Fruit fly (Drosophila melanogaster) whole organism, wandering third instar larva: ENCODE measurements around the gene ouib.

ENCODE experiments used
- Abd-B ChIP-seq: fragments of >200 bp; optimal IDR thresholded peaks from 2 replicates; lab custom pipeline; 2017; ENCODE audit warnings: missing biosample characterization, missing genetic modification characterization
- CG32264 ChIP-seq: fragments of 200-800 bp; sonication (Bioruptor generic); optimal IDR thresholded peaks from 2 replicates; lab custom pipeline; 2016; ENCODE audit warnings: missing biosample characterization, missing genetic modification characterization
- CG9705 ChIP-seq: fragments of 200-800 bp; sonication (Bioruptor generic); optimal IDR thresholded peaks from 2 replicates; lab custom pipeline; 2018; ENCODE audit warnings: missing biosample characterization, mild to moderate bottlenecking, missing genetic modification characterization
- CrebA ChIP-seq: fragments of 200-800 bp; sonication (Bioruptor generic); optimal IDR thresholded peaks from 2 replicates; lab custom pipeline; 2016; ENCODE audit warnings: missing biosample characterization, mild to moderate bottlenecking, missing genetic modification characterization, borderline replicate concordance
- Dfd ChIP-seq: fragments of >200 bp; optimal IDR thresholded peaks from 2 replicates; lab custom pipeline; 2017; ENCODE audit warnings: missing biosample characterization, missing genetic modification characterization
- Dif ChIP-seq: fragments of 200-275, 200-300 bp; sonication (Bioruptor generic); optimal IDR thresholded peaks from 2 replicates; lab custom pipeline; 2018; ENCODE audit warnings: missing biosample characterization, missing genetic modification characterization; ENCODE audit not compliant: partially characterized antibody
- GATAd ChIP-seq: sonication (Bioruptor generic); optimal IDR thresholded peaks from 2 replicates; lab custom pipeline; 2016; ENCODE audit warnings: missing biosample characterization, missing genetic modification characterization
- HLH106 ChIP-seq: fragments of 200-800 bp; optimal IDR thresholded peaks from 3 replicates; lab custom pipeline; 2019; ENCODE audit warnings: missing biosample characterization, mild to moderate bottlenecking, missing genetic modification characterization, moderate library complexity
- Hnf4 ChIP-seq: fragments of 200-800 bp; sonication (Bioruptor generic); optimal IDR thresholded peaks from 2 replicates; lab custom pipeline; 2016; ENCODE audit warnings: missing biosample characterization, mild to moderate bottlenecking, missing genetic modification characterization
- Hr78 ChIP-seq: fragments of >200 bp; optimal IDR thresholded peaks from 2 replicates; lab custom pipeline; 2017; ENCODE audit warnings: missing biosample characterization, missing genetic modification characterization
- Hr83 ChIP-seq: fragments of 200-300 bp; sonication (Bioruptor generic); optimal IDR thresholded peaks from 2 replicates; lab custom pipeline; 2016; ENCODE audit warnings: missing biosample characterization, mild to moderate bottlenecking, missing genetic modification characterization, moderate library complexity; ENCODE audit not compliant: poor library complexity, severe bottlenecking
- Jra ChIP-seq: sonication (Bioruptor generic); optimal IDR thresholded peaks from 2 replicates; lab custom pipeline; 2016; ENCODE audit warnings: missing biosample characterization, missing genetic modification characterization
- Mio ChIP-seq: sonication (Bioruptor generic); optimal IDR thresholded peaks from 2 replicates; lab custom pipeline; 2016; ENCODE audit warnings: missing biosample characterization, missing genetic modification characterization
- Myc ChIP-seq: fragments of >200 bp; optimal IDR thresholded peaks from 2 replicates; lab custom pipeline; 2017
- N ChIP-seq: fragments of >200 bp; optimal IDR thresholded peaks from 2 replicates; lab custom pipeline; 2018; ENCODE audit warnings: missing biosample characterization, missing external identifiers, missing genetic modification characterization
- OdsH ChIP-seq: fragments of 200-800 bp; sonication (Bioruptor generic); optimal IDR thresholded peaks from 2 replicates; lab custom pipeline; 2016; ENCODE audit warnings: missing biosample characterization, mild to moderate bottlenecking, missing genetic modification characterization
- Rel ChIP-seq, 2 experiments: fragments of 200-800 bp; sonication (Bioruptor generic) in 1 of 2; optimal IDR thresholded peaks; 2 replicates in 1 of 2; 3 replicates in 1 of 2; lab custom pipeline; 2016 to 2019; ENCODE audit warnings: mild to moderate bottlenecking in 2 of 2, missing biosample characterization in 2 of 2, missing genetic modification characterization in 2 of 2, moderate library complexity in 1 of 2
- Sp1 ChIP-seq: fragments of 200-800 bp; sonication (Bioruptor generic); optimal IDR thresholded peaks from 3 replicates; lab custom pipeline; 2019; ENCODE audit warnings: missing biosample characterization, mild to moderate bottlenecking, missing genetic modification characterization, moderate library complexity
- Vsx2 ChIP-seq: fragments of 200-300, 225-300 bp; sonication (Bioruptor generic); optimal IDR thresholded peaks from 2 replicates; lab custom pipeline; 2018; ENCODE audit warnings: missing biosample characterization, missing genetic modification characterization; ENCODE audit not compliant: partially characterized antibody
- br ChIP-seq: fragments of 200-800 bp; sonication (Bioruptor generic); optimal IDR thresholded peaks from 2 replicates; lab custom pipeline; 2016; ENCODE audit warnings: missing biosample characterization, missing genetic modification characterization
- brk ChIP-seq: fragments of 200-800 bp; sonication (Bioruptor generic); optimal IDR thresholded peaks from 2 replicates; lab custom pipeline; 2016; ENCODE audit warnings: missing biosample characterization, mild to moderate bottlenecking, missing genetic modification characterization
- dl ChIP-seq, 2 experiments: fragments of 175-275, 200-275 bp in 1 of 2; fragments of 200-275 bp in 1 of 2; sonication (Bioruptor generic); optimal IDR thresholded peaks; lab custom pipeline; 2018; ENCODE audit warnings: mild to moderate bottlenecking in 2 of 2, missing biosample characterization in 2 of 2, missing genetic modification characterization in 2 of 2, moderate library complexity in 2 of 2; ENCODE audit not compliant: partially characterized antibody in 2 of 2, insufficient read depth in 1 of 2
- dmrt93B ChIP-seq: fragments of 200-800 bp; sonication (Bioruptor generic); optimal IDR thresholded peaks from 2 replicates; lab custom pipeline; 2018; ENCODE audit warnings: missing biosample characterization, mild to moderate bottlenecking, missing genetic modification characterization
- dsf ChIP-seq: sonication (Bioruptor generic); optimal IDR thresholded peaks from 2 replicates; lab custom pipeline; 2016; ENCODE audit warnings: missing biosample characterization, missing genetic modification characterization, borderline replicate concordance
- ey ChIP-seq: fragments of 200-800 bp; sonication (Bioruptor generic); optimal IDR thresholded peaks from 2 replicates; lab custom pipeline; 2016; ENCODE audit warnings: missing biosample characterization, missing genetic modification characterization
- foxo ChIP-seq, 2 experiments: fragments of 200-800 bp; sonication (Bioruptor generic); optimal IDR thresholded peaks; 2 replicates in 1 of 2; 3 replicates in 1 of 2; lab custom pipeline; 2016 to 2017; ENCODE audit warnings: missing biosample characterization in 2 of 2, missing genetic modification characterization in 2 of 2
- fru ChIP-seq: fragments of 200-800 bp; sonication (Bioruptor generic); optimal IDR thresholded peaks from 3 replicates; lab custom pipeline; 2016; ENCODE audit warnings: missing biosample characterization, mild to moderate bottlenecking, missing genetic modification characterization
- h ChIP-seq: fragments of 200-800 bp; sonication (Bioruptor generic); optimal IDR thresholded peaks from 3 replicates; lab custom pipeline; 2016; ENCODE audit warnings: missing biosample characterization, mild to moderate bottlenecking, missing genetic modification characterization
- jim ChIP-seq: fragments of 175-275, 200-325 bp; sonication (Bioruptor generic); optimal IDR thresholded peaks from 2 replicates; lab custom pipeline; 2016; ENCODE audit warnings: missing biosample characterization, mild to moderate bottlenecking, missing genetic modification characterization
- lola ChIP-seq: fragments of >200 bp; optimal IDR thresholded peaks from 2 replicates; lab custom pipeline; 2017; ENCODE audit warnings: missing biosample characterization, missing genetic modification characterization
- pan ChIP-seq: fragments of >200 bp; optimal IDR thresholded peaks from 2 replicates; lab custom pipeline; 2017
- psq ChIP-seq: fragments of 200-800 bp; sonication (Bioruptor generic); optimal IDR thresholded peaks from 3 replicates; lab custom pipeline; 2017; ENCODE audit warnings: missing biosample characterization, mild to moderate bottlenecking, missing genetic modification characterization, moderate library complexity
- rgr ChIP-seq: fragments of 200-800 bp; sonication (Bioruptor generic); optimal IDR thresholded peaks from 3 replicates; lab custom pipeline; 2016; ENCODE audit warnings: missing biosample characterization, mild to moderate bottlenecking, missing genetic modification characterization
- sage ChIP-seq: fragments of 200-800 bp; sonication (Bioruptor generic); optimal IDR thresholded peaks from 2 replicates; lab custom pipeline; 2016; ENCODE audit warnings: missing biosample characterization, mild to moderate bottlenecking, missing genetic modification characterization
- sv ChIP-seq: fragments of 200-800 bp; sonication (Bioruptor generic); optimal IDR thresholded peaks from 3 replicates; lab custom pipeline; 2016; ENCODE audit warnings: missing biosample characterization, missing genetic modification characterization
- tai ChIP-seq: sonication (Bioruptor generic); optimal IDR thresholded peaks from 2 replicates; lab custom pipeline; 2016; ENCODE audit warnings: missing biosample characterization, missing genetic modification characterization
- usp ChIP-seq: fragments of >200 bp; optimal IDR thresholded peaks from 2 replicates; lab custom pipeline; 2017; ENCODE audit warnings: missing biosample characterization, missing genetic modification characterization
- woc ChIP-seq: sonication (Bioruptor generic); optimal IDR thresholded peaks from 2 replicates; lab custom pipeline; 2016; ENCODE audit warnings: missing biosample characterization, mild to moderate bottlenecking, missing genetic modification characterization

The ouib gene

dm6 chr3R:8725179-8725578 is at the start of gene ouib:
Gene ouib (plus strand): TSS chr3R:8725479.
- TF ChIP-seq woc (GFP tag; lab: Kevin White, UChicago) (no peak), dsf (GFP tag; lab: Kevin White, UChicago) (no peak), fru (GFP tag; lab: Kevin White, UChicago) (no peak), Dfd (GFP tag; lab: Kevin White, UChicago) (no peak), dl (GFP tag; optimal IDR thresholded peaks at IDR 0.05; lab: Kevin White, UChicago; ENCODE audit: insufficient read depth in 1 of 2, partially characterized antibody in 2 of 2) (no peak), ey (no peak), rgr (GFP tag; lab: Kevin White, UChicago) (no peak), foxo (GFP tag; optimal IDR thresholded peaks at IDR 0.05; lab: Kevin White, UChicago) (no peak), br (GFP tag; lab: Kevin White, UChicago) (no peak), tai (GFP tag; lab: Kevin White, UChicago) (no peak), CG9705 (GFP tag; lab: Kevin White, UChicago) (no peak), Hr78 (no peak), CG32264 (GFP tag; lab: Kevin White, UChicago) (no peak), usp (GFP tag; lab: Kevin White, UChicago) (no peak), sv (no peak)

dm6 chr3R:8676560-8677000 is 48.7 kb upstream of the ouib start, which contains the start of the genes Unc50, CG11755 and CG8043:
Gene Unc50 (minus strand): TSS chr3R:8676613.
Gene CG11755 (plus strand): TSS chr3R:8676915.
Gene CG8043 (plus strand): TSS chr3R:8676915.
- TF ChIP-seq h (GFP tag; lab: Kevin White, UChicago) = peak; percentile 86
- TF ChIP-seq HLH106 (tag; lab: Kevin White, UChicago) = peak; percentile 85
- TF ChIP-seq Dif (GFP tag; lab: Kevin White, UChicago) = no peak
- TF ChIP-seq Dfd (GFP tag; lab: Kevin White, UChicago) = no peak
- TF ChIP-seq Jra (GFP tag; lab: Kevin White, UChicago) = no peak
- peak; percentile 73 for TF ChIP-seq sage (GFP tag; lab: Kevin White, UChicago)
- TF ChIP-seq jim (GFP tag; lab: Kevin White, UChicago) = no peak
- no peak for TF ChIP-seq Abd-B (GFP tag; lab: Kevin White, UChicago)
- peak; percentile 79 for TF ChIP-seq dsf (GFP tag; lab: Kevin White, UChicago)
- TF ChIP-seq dmrt93B (GFP tag; lab: Kevin White, UChicago) = peak; percentile 74
- TF ChIP-seq Vsx2 (GFP tag; lab: Kevin White, UChicago) = no peak
- TF ChIP-seq GATAd = no peak
- peak; percentile 79 for TF ChIP-seq OdsH (GFP tag; lab: Kevin White, UChicago)
- no peak for TF ChIP-seq brk (GFP tag; lab: Kevin White, UChicago)
- no peak for TF ChIP-seq tai (GFP tag; lab: Kevin White, UChicago)
- TF ChIP-seq lola (GFP tag; lab: Kevin White, UChicago) = no peak
- no peak for TF ChIP-seq pan (lab: Kevin White, UChicago)
- peak; percentile 82 for TF ChIP-seq rgr (GFP tag; lab: Kevin White, UChicago)
- peak; percentile 74 for TF ChIP-seq Sp1 (GFP tag; lab: Kevin White, UChicago)
- TF ChIP-seq dl (GFP tag; optimal IDR thresholded peaks at IDR 0.05; lab: Kevin White, UChicago; ENCODE audit: insufficient read depth in 1 of 2, partially characterized antibody in 2 of 2) = no peak
- TF ChIP-seq CG32264 (GFP tag; lab: Kevin White, UChicago) = peak; percentile 49
- peak; percentile 70 for TF ChIP-seq psq (GFP tag; lab: Kevin White, UChicago)
- TF ChIP-seq sv = peak; percentile 72
- TF ChIP-seq CG9705 (GFP tag; lab: Kevin White, UChicago) = peak; percentile 80
- TF ChIP-seq Hr78 = no peak
- no peak for TF ChIP-seq usp (GFP tag; lab: Kevin White, UChicago)
- no peak for TF ChIP-seq Mio (GFP tag; lab: Kevin White, UChicago)
- TF ChIP-seq Hnf4 (GFP tag; lab: Kevin White, UChicago) = no peak
- TF ChIP-seq ey = peak; percentile 74
- peak; percentile 24 for TF ChIP-seq Myc (lab: Kevin White, UChicago)
- TF ChIP-seq CrebA (GFP tag; lab: Kevin White, UChicago) = no peak
- peak; percentile 76 for TF ChIP-seq br (GFP tag; lab: Kevin White, UChicago)
- peak; percentile 95 for TF ChIP-seq woc (GFP tag; lab: Kevin White, UChicago)
- TF ChIP-seq N (GFP tag; lab: Kevin White, UChicago) = no peak
- no peak for TF ChIP-seq Rel (GFP tag; optimal IDR thresholded peaks at IDR 0.05; lab: Kevin White, UChicago)
- TF ChIP-seq Rel (tag; optimal IDR thresholded peaks at IDR 0.05; lab: Kevin White, UChicago) = peak; percentile 48
- TF ChIP-seq Hr83 (GFP tag; lab: Kevin White, UChicago) = peak; percentile 47
- peak in 1 of 2 experiments; percentile 83 for TF ChIP-seq foxo (GFP tag; optimal IDR thresholded peaks at IDR 0.05; lab: Kevin White, UChicago)
- TF ChIP-seq fru (GFP tag; lab: Kevin White, UChicago) = peak; percentile 82
- TF ChIP-seq, all 38 proteins: peak for 20
